Worm (Caenorhabditis elegans) whole organism, L4 larva: ENCODE results near the gene K10G9.2.
A peak's percentile ranks its signal among the peaks of the same experiment; 100 is the strongest.

Experiments
- aha-1 ChIP-seq: fragments of 150-350 bp; peaks from one replicate; lab custom pipeline; 2014; ENCODE audit warnings: missing biosample characterization, missing genetic modification characterization
- daf-16 ChIP-seq, 3 experiments: sonication (generic microtip); optimal IDR thresholded peaks; 2 replicates each; lab custom pipeline; 2016 to 2017; ENCODE audit warnings: missing genetic modification characterization in 3 of 3, missing genetic modification reagents in 3 of 3, mild to moderate bottlenecking in 2 of 3, missing compliant biosample characterization in 2 of 3, missing biosample characterization in 1 of 3, moderate library complexity in 1 of 3
- nhr-237 ChIP-seq: sonication (generic microtip); optimal IDR thresholded peaks from 2 replicates; lab custom pipeline; 2017; ENCODE audit warnings: missing biosample characterization, missing genetic modification characterization
- nhr-25 ChIP-seq: sonication (generic microtip); optimal IDR thresholded peaks from 2 replicates; lab custom pipeline; 2017; ENCODE audit warnings: missing genetic modification characterization, mild to moderate bottlenecking, missing compliant biosample characterization, antibody characterized with exemption, moderate library complexity, borderline replicate concordance; ENCODE audit not compliant: insufficient read depth

Gene K10G9.2

DNA sequence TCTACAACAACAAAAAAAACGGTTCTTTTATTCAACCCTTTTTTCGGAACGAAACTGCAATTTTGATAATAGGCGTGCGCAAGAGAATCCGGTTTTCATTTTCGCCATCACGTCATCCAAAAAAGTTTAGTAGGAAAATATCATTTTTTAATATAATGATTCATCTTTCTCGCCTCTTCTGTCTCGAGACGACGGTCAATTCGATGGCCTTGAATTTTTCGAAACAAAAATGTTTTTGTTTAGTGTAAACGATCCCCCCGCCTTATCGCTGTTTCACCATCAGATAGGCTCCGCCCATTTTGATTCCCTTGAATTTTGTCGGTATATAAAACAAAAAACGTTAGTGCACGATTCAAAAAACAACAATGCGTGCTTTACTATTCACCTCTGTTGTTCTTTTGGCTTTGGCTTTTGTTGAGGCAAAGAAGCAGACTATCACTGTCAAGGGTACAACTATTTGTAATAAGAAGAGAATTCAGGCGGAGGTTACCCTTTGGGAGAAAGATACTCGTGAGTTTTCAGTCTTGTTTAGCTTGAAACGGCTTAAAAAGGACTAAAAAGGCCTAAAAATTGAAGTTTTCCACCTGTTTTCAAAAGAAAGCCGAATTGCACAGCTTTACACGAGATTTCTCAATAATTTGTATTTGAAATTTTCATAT, 51.9 kb downstream of the K10G9.2 start, which contains the start of gene ttr-15 (continued):
- TF ChIP-seq nhr-25 (tag; lab: Kevin White, UChicago), result peak; percentile 38
- no peak for TF ChIP-seq nhr-237 (tag; lab: Kevin White, UChicago)
- peak; percentile 87 for TF ChIP-seq aha-1 (tag; lab: Kevin White, UChicago)
- no peak for TF ChIP-seq daf-16 (GFP tag; optimal IDR thresholded peaks at IDR 0.05; lab: Kevin White, UChicago)
- peak; percentile 16 for TF ChIP-seq daf-16 (tag; optimal IDR thresholded peaks at IDR 0.05; lab: Kevin White, UChicago)
- TF ChIP-seq, all 104 proteins: peak for 19
